Fruit fly (Drosophila melanogaster) whole organism, embryonic: ENCODE data around the gene Sec23.
A peak's percentile ranks its signal among the peaks of the same experiment; 100 is the strongest.

Experiments
- Abd-B ChIP-seq: fragments of 200-800 bp; sonication (Bioruptor generic); optimal IDR thresholded peaks from 2 replicates; lab custom pipeline; 2018; ENCODE audit warnings: missing biosample characterization, mild to moderate bottlenecking, missing genetic modification characterization, moderate library complexity
- Awh ChIP-seq: fragments of 200-800 bp; sonication (Bioruptor generic); IDR thresholded peaks from 2 replicates; pipeline ENCODE4, ENCODE4 v1.3.6; 2022; ENCODE audit warnings: missing biosample characterization, missing genetic modification characterization
- Bdp1 ChIP-seq: fragments of 200-800 bp; sonication (Bioruptor generic); optimal IDR thresholded peaks from 3 replicates; lab custom pipeline; 2016; ENCODE audit warnings: missing biosample characterization, missing genetic modification characterization
- CG10274 ChIP-seq: fragments of 200-800 bp; sonication (Bioruptor generic); optimal IDR thresholded peaks from 3 replicates; lab custom pipeline; 2017; ENCODE audit warnings: missing biosample characterization, mild to moderate bottlenecking, missing genetic modification characterization
- CG10431 ChIP-seq: fragments of 200-800 bp; sonication (Bioruptor generic); optimal IDR thresholded peaks from 3 replicates; lab custom pipeline; 2018; ENCODE audit warnings: missing biosample characterization, mild to moderate bottlenecking, missing genetic modification characterization
- CG10565 ChIP-seq: fragments of 200-800 bp; sonication (Bioruptor generic); optimal IDR thresholded peaks from 3 replicates; lab custom pipeline; 2016; ENCODE audit warnings: missing biosample characterization, mild to moderate bottlenecking, missing genetic modification characterization
- CG11456 ChIP-seq: fragments of 200-800 bp; sonication (Bioruptor generic); IDR thresholded peaks from 3 replicates; pipeline ENCODE4 v1.3.6; 2022; ENCODE audit warnings: missing biosample characterization, missing genetic modification characterization
- CG11723 ChIP-seq: fragments of 200-800 bp; sonication (Bioruptor generic); optimal IDR thresholded peaks from 2 replicates; lab custom pipeline; 2017; ENCODE audit warnings: missing biosample characterization, mild to moderate bottlenecking, missing genetic modification characterization
- CG12236 ChIP-seq: fragments of 200-800 bp; sonication (Bioruptor generic); optimal IDR thresholded peaks from 2 replicates; lab custom pipeline; 2016; ENCODE audit warnings: missing biosample characterization, missing genetic modification characterization
- CG12744 ChIP-seq: fragments of 200-800 bp; sonication (Bioruptor generic); optimal IDR thresholded peaks from 2 replicates; lab custom pipeline; 2016; ENCODE audit warnings: missing biosample characterization, missing genetic modification characterization
- CG18262 ChIP-seq: fragments of 200-800 bp; optimal IDR thresholded peaks from 3 replicates; lab custom pipeline; 2019; ENCODE audit warnings: missing biosample characterization, mild to moderate bottlenecking, missing genetic modification characterization, moderate library complexity
- CG18764 ChIP-seq: fragments of 200-800 bp; sonication (Bioruptor generic); optimal IDR thresholded peaks from 3 replicates; lab custom pipeline; 2016; ENCODE audit warnings: missing biosample characterization, missing genetic modification characterization
- CG31441 ChIP-seq: fragments of 200-800 bp; sonication (Bioruptor generic); IDR thresholded peaks from 2 replicates; pipeline ENCODE4 v1.3.6; 2022; ENCODE audit warnings: missing biosample characterization, missing genetic modification characterization
- CG3407 ChIP-seq: fragments of 200-800 bp; sonication (Bioruptor generic); optimal IDR thresholded peaks from 2 replicates; lab custom pipeline; 2018; ENCODE audit warnings: missing biosample characterization, mild to moderate bottlenecking, missing genetic modification characterization
- CG4360 ChIP-seq: fragments of 200-800 bp; sonication (Bioruptor generic); IDR thresholded peaks from 2 replicates; pipeline ENCODE4 v1.3.6; 2022; ENCODE audit warnings: missing biosample characterization, missing genetic modification characterization
- CG4424 ChIP-seq: fragments of 200-800 bp; sonication (Bioruptor generic); optimal IDR thresholded peaks from 3 replicates; lab custom pipeline; 2016; ENCODE audit warnings: missing biosample characterization, missing genetic modification characterization
- CG6791 ChIP-seq: fragments of 200-800 bp; sonication (Bioruptor generic); IDR thresholded peaks from 3 replicates; pipeline ENCODE4 v1.3.6; 2022; ENCODE audit warnings: missing biosample characterization, missing genetic modification characterization; ENCODE audit not compliant: partially characterized antibody
- Doc3 ChIP-seq: fragments of 200-800 bp; sonication (Bioruptor generic); IDR thresholded peaks from 3 replicates; pipeline ENCODE4 v1.3.6; 2022; ENCODE audit warnings: missing biosample characterization, missing genetic modification characterization; ENCODE audit not compliant: partially characterized antibody
- H15 ChIP-seq: fragments of 200-800 bp; sonication (Bioruptor generic); IDR thresholded peaks from 3 replicates; pipeline ENCODE4 v1.3.6; 2022; ENCODE audit warnings: missing biosample characterization, missing genetic modification characterization
- HHEX ChIP-seq: fragments of 200-800 bp; sonication (Bioruptor generic); optimal IDR thresholded peaks from 3 replicates; lab custom pipeline; 2017; ENCODE audit warnings: missing biosample characterization, mild to moderate bottlenecking, missing genetic modification characterization, missing genetic modification reagents
- Hr78 ChIP-seq, 2 experiments: fragments of 200-800 bp in 1 of 2; fragments of >200 bp in 1 of 2; sonication (Bioruptor generic) in 1 of 2; optimal IDR thresholded peaks; 2 replicates each; lab custom pipeline; 2017 to 2019; ENCODE audit warnings: missing biosample characterization in 2 of 2, missing genetic modification characterization in 2 of 2, mild to moderate bottlenecking in 1 of 2, moderate library complexity in 1 of 2
- Myb ChIP-seq: fragments of 200-800 bp; sonication (Bioruptor generic); optimal IDR thresholded peaks from 2 replicates; lab custom pipeline; 2016; ENCODE audit warnings: missing biosample characterization, missing genetic modification characterization
- NC2α ChIP-seq: fragments of 200-800 bp; sonication (Bioruptor generic); optimal IDR thresholded peaks from 2 replicates; lab custom pipeline; 2016; ENCODE audit warnings: missing biosample characterization, missing genetic modification characterization
- Nf-YB ChIP-seq: fragments of 200-800 bp; sonication (Bioruptor generic); optimal IDR thresholded peaks from 3 replicates; lab custom pipeline; 2019; ENCODE audit warnings: missing biosample characterization, mild to moderate bottlenecking, missing genetic modification characterization, moderate library complexity
- Sox100B ChIP-seq: fragments of 200-800 bp; sonication (Bioruptor generic); optimal IDR thresholded peaks from 3 replicates; lab custom pipeline; 2018; ENCODE audit warnings: missing biosample characterization, mild to moderate bottlenecking, missing genetic modification characterization
- Trl ChIP-seq, 3 experiments: fragments of >200 bp in 2 of 3; fragments of 200-800 bp in 1 of 3; sonication (Bioruptor generic) in 1 of 3; optimal IDR thresholded peaks; 2 replicates in 1 of 3; 3 replicates in 2 of 3; lab custom pipeline; 2016 to 2017; ENCODE audit warnings: missing biosample characterization in 1 of 3, missing genetic modification characterization in 1 of 3
- ash1 ChIP-seq: fragments of 200-800 bp; sonication (Bioruptor generic); optimal IDR thresholded peaks from 2 replicates; lab custom pipeline; 2018; ENCODE audit warnings: missing biosample characterization, mild to moderate bottlenecking, missing genetic modification characterization
- bab2 ChIP-seq: fragments of 200-800 bp; sonication (Bioruptor generic); optimal IDR thresholded peaks from 2 replicates; lab custom pipeline; 2016; ENCODE audit warnings: missing biosample characterization, missing genetic modification characterization
- bsh ChIP-seq, 2 experiments: fragments of 200-800 bp; sonication (Bioruptor generic); optimal IDR thresholded peaks; 2 replicates each; lab custom pipeline; 2017 to 2018; ENCODE audit warnings: mild to moderate bottlenecking in 2 of 2, missing biosample characterization in 2 of 2, missing genetic modification characterization in 2 of 2, moderate library complexity in 1 of 2
- caup ChIP-seq: fragments of 200-800 bp; sonication (Bioruptor generic); optimal IDR thresholded peaks from 3 replicates; lab custom pipeline; 2017; ENCODE audit warnings: missing biosample characterization, mild to moderate bottlenecking, missing genetic modification characterization, moderate library complexity; ENCODE audit not compliant: severe bottlenecking
- chif ChIP-seq, 2 experiments: fragments of 200-800 bp; sonication (Bioruptor generic); optimal IDR thresholded peaks; 3 replicates each; lab custom pipeline; 2016; ENCODE audit warnings: missing biosample characterization in 2 of 2, missing genetic modification characterization in 2 of 2
- da ChIP-seq: fragments of 200-800 bp; sonication (Bioruptor generic); optimal IDR thresholded peaks from 2 replicates; lab custom pipeline; 2016; ENCODE audit warnings: missing biosample characterization, missing genetic modification characterization
- danr ChIP-seq: fragments of 200-800 bp; sonication (Bioruptor generic); IDR thresholded peaks from 2 replicates; pipeline ENCODE4 v1.3.6; 2022; ENCODE audit warnings: missing biosample characterization, missing genetic modification characterization
- dati ChIP-seq: fragments of 200-800 bp; sonication (Bioruptor generic); IDR thresholded peaks from 2 replicates; pipeline ENCODE4 v1.3.6; 2022; ENCODE audit warnings: missing biosample characterization, missing genetic modification characterization
- fru ChIP-seq: fragments of >200 bp; optimal IDR thresholded peaks from 2 replicates; lab custom pipeline; 2017
- gem ChIP-seq: fragments of 200-800 bp; sonication (Bioruptor generic); optimal IDR thresholded peaks from 2 replicates; lab custom pipeline; 2019; ENCODE audit warnings: missing biosample characterization, mild to moderate bottlenecking, missing genetic modification characterization, moderate library complexity
- grau ChIP-seq: fragments of 200-800 bp; optimal IDR thresholded peaks from 3 replicates; lab custom pipeline; 2019; ENCODE audit warnings: missing biosample characterization, mild to moderate bottlenecking, missing genetic modification characterization, moderate library complexity
- hbn ChIP-seq: fragments of 200-800 bp; sonication (Bioruptor generic); IDR thresholded peaks from 2 replicates; pipeline ENCODE4 v1.3.6; 2022; ENCODE audit warnings: missing biosample characterization, missing genetic modification characterization; ENCODE audit not compliant: partially characterized antibody
- hth ChIP-seq: fragments of >200 bp; optimal IDR thresholded peaks from 2 replicates; lab custom pipeline; 2017; ENCODE audit warnings: inconsistent platforms
- kay ChIP-seq: fragments of 200-800 bp; sonication (Bioruptor generic); optimal IDR thresholded peaks from 2 replicates; lab custom pipeline; 2016; ENCODE audit warnings: missing biosample characterization, missing genetic modification characterization
- knrl ChIP-seq: fragments of 200-800 bp; sonication (Bioruptor generic); IDR thresholded peaks from 3 replicates; pipeline ENCODE4 v1.3.6; 2022; ENCODE audit warnings: missing biosample characterization, missing genetic modification characterization; ENCODE audit not compliant: partially characterized antibody
- nerfin-1 ChIP-seq: fragments of 200-800 bp; sonication (Bioruptor generic); optimal IDR thresholded peaks from 3 replicates; lab custom pipeline; 2019; ENCODE audit warnings: missing biosample characterization, mild to moderate bottlenecking, missing genetic modification characterization, moderate library complexity
- nerfin-2 ChIP-seq: fragments of 200-800 bp; sonication (Bioruptor generic); IDR thresholded peaks from 2 replicates; pipeline ENCODE4 v1.3.6; 2022; ENCODE audit warnings: missing biosample characterization, missing genetic modification characterization; ENCODE audit not compliant: partially characterized antibody
- pita ChIP-seq: fragments of 200-800 bp; sonication (Bioruptor generic); optimal IDR thresholded peaks from 2 replicates; lab custom pipeline; 2017; ENCODE audit warnings: missing biosample characterization, mild to moderate bottlenecking, missing genetic modification characterization
- tgo ChIP-seq: fragments of 200-800 bp; sonication (Bioruptor generic); IDR thresholded peaks from 3 replicates; pipeline ENCODE4 v1.3.6; 2022; ENCODE audit warnings: missing biosample characterization, missing genetic modification characterization
- toy ChIP-seq: fragments of 200-800 bp; sonication (Bioruptor generic); IDR thresholded peaks from 2 replicates; pipeline ENCODE4 v1.3.6; 2022; ENCODE audit warnings: missing biosample characterization, missing genetic modification characterization
- trh ChIP-seq: fragments of 200-800 bp; sonication (Bioruptor generic); optimal IDR thresholded peaks from 2 replicates; lab custom pipeline; 2016; ENCODE audit warnings: missing biosample characterization, missing genetic modification characterization
- ttk ChIP-seq: fragments of 200-800 bp; sonication (Bioruptor generic); IDR thresholded peaks from 2 replicates; pipeline ENCODE4 v2.1.2; 2022; ENCODE audit warnings: missing biosample characterization, missing genetic modification characterization
- tup ChIP-seq: fragments of 200-800 bp; sonication (Bioruptor generic); optimal IDR thresholded peaks from 2 replicates; lab custom pipeline; 2016; ENCODE audit warnings: missing biosample characterization, mild to moderate bottlenecking, missing genetic modification characterization, moderate library complexity

Gene Sec23

dm6 chr3R:5654692-5655181 lies 5.9 kb downstream of the Sec23 start, which contains the start of the genes elm and MED27 (continued):
- TF ChIP-seq CG11456 (GFP tag; lab: Robert Waterston, UW) (peak; percentile 94), HHEX (GFP tag; lab: Kevin White, UChicago) (peak; percentile 87), ttk (GFP tag; lab: Robert Waterston, UW) (peak; percentile 89), Myb (peak; percentile 83), H15 (GFP tag; lab: Robert Waterston, UW) (peak; percentile 93), Trl (optimal IDR thresholded peaks at IDR 0.05; lab: Kevin White, UChicago) (no peak), Trl (GFP tag; optimal IDR thresholded peaks at IDR 0.05; lab: Kevin White, UChicago) (peak; percentile 93), CG18764 (GFP tag; lab: Kevin White, UChicago) (peak; percentile 87), pita (no peak), NC2α (GFP tag; lab: Kevin White, UChicago) (peak; percentile 79), Hr78 (GFP tag; optimal IDR thresholded peaks at IDR 0.05; lab: Kevin White, UChicago) (no peak), Sox100B (GFP tag; lab: Kevin White, UChicago) (peak; percentile 77), CG10565 (GFP tag; lab: Kevin White, UChicago) (peak; percentile 38), CG12236 (GFP tag; lab: Kevin White, UChicago) (peak; percentile 60), danr (GFP tag; lab: Robert Waterston, UW) (peak; percentile 92), CG6791 (GFP tag; lab: Robert Waterston, UW) (peak; percentile 85), trh (peak; percentile 92), CG12744 (GFP tag; lab: Kevin White, UChicago) (peak; percentile 86), Bdp1 (GFP tag; lab: Kevin White, UChicago) (peak; percentile 79), kay (GFP tag; lab: Kevin White, UChicago) (peak; percentile 86), Nf-YB (GFP tag; lab: Kevin White, UChicago) (peak; percentile 77), CG10274 (peak; percentile 68), hth (lab: Kevin White, UChicago) (no peak), CG4360 (GFP tag; lab: Robert Waterston, UW) (0 out of 2 replicates have a peak, but pooled peaks have one; percentile 42), CG18262 (tag; lab: Kevin White, UChicago) (peak; percentile 89), nerfin-2 (GFP tag; lab: Robert Waterston, UW) (peak; percentile 88), toy (GFP tag; lab: Robert Waterston, UW) (peak; percentile 72; the same call in 1 of the 2 replicates), caup (GFP tag; lab: Kevin White, UChicago) (peak; percentile 87), Abd-B (peak; percentile 97), tgo (GFP tag; lab: Robert Waterston, UW) (peak; percentile 94), Doc3 (GFP tag; lab: Robert Waterston, UW) (peak; percentile 96), bab2 (peak; percentile 96), Awh (peak; percentile 81), tup (GFP tag; lab: Kevin White, UChicago) (peak; percentile 73), bsh (GFP tag; optimal IDR thresholded peaks at IDR 0.05; lab: Kevin White, UChicago) (peak; percentile 23 to 92), knrl (peak; percentile 98), CG4424 (GFP tag; lab: Kevin White, UChicago) (peak; percentile 95), CG31441 (GFP tag; lab: Robert Waterston, UW) (peak; percentile 90), gem (tag; lab: Kevin White, UChicago) (peak; percentile 96), CG3407 (GFP tag; lab: Kevin White, UChicago) (peak; percentile 78), dati (GFP tag; lab: Robert Waterston, UW) (no peak; the same call in 1 of the 2 replicates), ash1 (peak; percentile 35), da (GFP tag; lab: Kevin White, UChicago) (peak; percentile 78), fru (lab: Kevin White, UChicago) (no peak), nerfin-1 (tag; lab: Kevin White, UChicago) (peak; percentile 84), CG11723 (GFP tag; lab: Kevin White, UChicago) (peak; percentile 81), CG10431 (GFP tag; lab: Kevin White, UChicago) (peak; percentile 55), chif (GFP tag; optimal IDR thresholded peaks at IDR 0.05; lab: Kevin White, UChicago) (peak; percentile 92 to 95), grau (peak; percentile 93), hbn (peak; percentile 92)
